2 fruit fly cellular contexts compared by ENCODE assay signal in genomic region chr3L:25107768-25108167, dm6.
TF ChIP-seq lines count a peak whose summit lies in the region.

No protein-coding gene starts in this region.

- no peak for TF ChIP-seq CTCF in whole organism, embryonic (GFP tag; optimal IDR thresholded peaks at IDR 0.05; lab: Kevin White, UChicago)

TF ChIP-seq in whole organism, embryonic, 481 proteins besides CTCF, POLR2A, EP300 and RAD21:
- TF ChIP-seq row (GFP tag; IDR thresholded peaks at IDR 0.05; lab: Robert Waterston, UW) (peak; percentile 47; the same call in 2 of the 3 replicates), ase (GFP tag; IDR thresholded peaks at IDR 0.05; lab: Robert Waterston, UW) (no peak), ssp (GFP tag; IDR thresholded peaks at IDR 0.05; lab: Robert Waterston, UW) (peak; percentile 92), gce (GFP tag; IDR thresholded peaks at IDR 0.05; lab: Robert Waterston, UW) (no peak), CG1024 (GFP tag; IDR thresholded peaks at IDR 0.05; lab: Robert Waterston, UW) (peak; percentile 83), sug (tag; optimal IDR thresholded peaks at IDR 0.05; lab: Kevin White, UChicago) (no peak), CG30020 (tag; optimal IDR thresholded peaks at IDR 0.05; lab: Kevin White, UChicago) (peak; percentile 89), CG17802 (tag; optimal IDR thresholded peaks at IDR 0.05; lab: Kevin White, UChicago) (peak; percentile 82), CG18764 (GFP tag; optimal IDR thresholded peaks at IDR 0.05; lab: Kevin White, UChicago) (no peak), Atf-2 (GFP tag; optimal IDR thresholded peaks at IDR 0.05; lab: Kevin White, UChicago) (no peak), CG8089 (GFP tag; optimal IDR thresholded peaks at IDR 0.05; lab: Kevin White, UChicago) (no peak), CG13775 (GFP tag; optimal IDR thresholded peaks at IDR 0.05; lab: Kevin White, UChicago) (no peak), Dad (GFP tag; optimal IDR thresholded peaks at IDR 0.05; lab: Kevin White, UChicago) (no peak), CG11456 (GFP tag; IDR thresholded peaks at IDR 0.05; lab: Robert Waterston, UW) (no peak), HLH4C (GFP tag; IDR thresholded peaks at IDR 0.05; lab: Robert Waterston, UW; ENCODE audit: partially characterized antibody) (no peak), CG14860 (GFP tag; IDR thresholded peaks at IDR 0.05; lab: Robert Waterston, UW; ENCODE audit: partially characterized antibody) (no peak), CG1603 (tag; optimal IDR thresholded peaks at IDR 0.05; lab: Kevin White, UChicago) (peak; percentile 70), Dref (GFP tag; IDR thresholded peaks at IDR 0.05; lab: Robert Waterston, UW) (peak; percentile 17; the same call in 1 of the 2 replicates), CG33557 (GFP tag; optimal IDR thresholded peaks at IDR 0.05; lab: Kevin White, UChicago) (no peak), pho (GFP tag; optimal IDR thresholded peaks at IDR 0.05; lab: Kevin White, UChicago) (no peak), CG7357 (GFP tag; IDR thresholded peaks at IDR 0.05; lab: Robert Waterston, UW) (peak; percentile 42; the same call in 2 of the 3 replicates), kni (GFP tag; optimal IDR thresholded peaks at IDR 0.05; lab: Kevin White, UChicago) (no peak)
TF ChIP-seq in whole organism, embryonic: peak in this region for 8.

TF ChIP-seq in whole organism, wandering third instar larva, 38 proteins besides CTCF, POLR2A, EP300 and RAD21:
- TF ChIP-seq N (GFP tag; optimal IDR thresholded peaks at IDR 0.05; lab: Kevin White, UChicago) (peak; percentile 22), rgr (GFP tag; optimal IDR thresholded peaks at IDR 0.05; lab: Kevin White, UChicago) (no peak)
